Worm (Caenorhabditis elegans) whole organism, L1 larva: Measurements from ENCODE around the gene folt-1.

Source experiments
- C16A3.4 ChIP-seq: fragments of 150-350 bp; optimal IDR thresholded peaks from 2 replicates; lab custom pipeline; 2014; ENCODE audit warnings: missing biosample characterization, missing genetic modification characterization
- aha-1 ChIP-seq: fragments of 150-350 bp; optimal IDR thresholded peaks from 2 replicates; lab custom pipeline; 2014; ENCODE audit warnings: missing biosample characterization, missing genetic modification characterization
- ama-1 ChIP-seq: fragments of 150-350 bp; optimal IDR thresholded peaks from 2 replicates; lab custom pipeline; 2014
- ceh-82 ChIP-seq, 3 experiments: fragments of 150-350 bp in 1 of 3; sonication (generic microtip) in 2 of 3; optimal IDR thresholded peaks; 2 replicates each; lab custom pipeline; 2014 to 2017; ENCODE audit warnings: missing biosample characterization in 3 of 3, missing genetic modification characterization in 3 of 3
- egl-13 ChIP-seq: sonication (generic microtip); optimal IDR thresholded peaks from 2 replicates; lab custom pipeline; 2016; ENCODE audit warnings: missing genotype, missing genetic modification reagents, missing genetic modification characterization, missing compliant biosample characterization
- hlh-17 ChIP-seq: fragments of 200-800 bp; sonication (Bioruptor generic); optimal IDR thresholded peaks from 2 replicates; lab custom pipeline; 2018; ENCODE audit warnings: missing genetic modification characterization, mild to moderate bottlenecking, missing compliant biosample characterization, moderate library complexity, borderline replicate concordance
- lin-15B ChIP-seq: fragments of 150-350 bp; sonication (generic microtip); optimal IDR thresholded peaks from 3 replicates; lab custom pipeline; 2014; ENCODE audit warnings: missing biosample characterization, missing genetic modification characterization
- nhr-12 ChIP-seq: sonication (generic microtip); optimal IDR thresholded peaks from 2 replicates; lab custom pipeline; 2017; ENCODE audit warnings: missing biosample characterization, missing genetic modification characterization
- nhr-20 ChIP-seq: sonication (generic microtip); optimal IDR thresholded peaks from 2 replicates; lab custom pipeline; 2016; ENCODE audit warnings: mild to moderate bottlenecking, missing genetic modification characterization, missing compliant biosample characterization
- nhr-28 ChIP-seq: fragments of 150-350 bp; optimal IDR thresholded peaks from 2 replicates; lab custom pipeline; 2014; ENCODE audit warnings: missing biosample characterization, missing genetic modification characterization
- sptf-1 ChIP-seq: fragments of 150-350 bp; optimal IDR thresholded peaks from 2 replicates; lab custom pipeline; 2014; ENCODE audit warnings: missing biosample characterization, missing genetic modification characterization
- ztf-4 ChIP-seq: fragments of 150-350 bp; optimal IDR thresholded peaks from 2 replicates; lab custom pipeline; 2014; ENCODE audit warnings: missing biosample characterization, missing genetic modification characterization

ce11 chrV:11093163-11094091 lies 47.9 kb upstream of the folt-1 start, which contains the start of gene lact-8:
- no peak for TF ChIP-seq lin-15B
- no peak for TF ChIP-seq C16A3.4 (tag; lab: Kevin White, UChicago)
- no peak for TF ChIP-seq nhr-12
- TF ChIP-seq aha-1 (tag; lab: Kevin White, UChicago) = no peak
- TF ChIP-seq nhr-20 (tag; lab: Kevin White, UChicago) = no peak
- no peak for TF ChIP-seq nhr-28 (tag; lab: Kevin White, UChicago)
- no peak for TF ChIP-seq ceh-82 (tag; optimal IDR thresholded peaks at IDR 0.05; lab: Kevin White, UChicago)
- TF ChIP-seq sptf-1 = no peak
- no peak for TF ChIP-seq egl-13 (tag; lab: Kevin White, UChicago)
- TF ChIP-seq ztf-4 (tag; lab: Kevin White, UChicago) = no peak
- no peak for TF ChIP-seq ama-1 (lab: Kevin White, UChicago)
- no peak for TF ChIP-seq hlh-17 (GFP tag; lab: Kevin White, UChicago)
